Worm (Caenorhabditis elegans): ENCODE results near the gene gln-1.
A peak's percentile ranks its signal among the peaks of the same experiment; 100 is the strongest.

The gln-1 gene

DNA sequence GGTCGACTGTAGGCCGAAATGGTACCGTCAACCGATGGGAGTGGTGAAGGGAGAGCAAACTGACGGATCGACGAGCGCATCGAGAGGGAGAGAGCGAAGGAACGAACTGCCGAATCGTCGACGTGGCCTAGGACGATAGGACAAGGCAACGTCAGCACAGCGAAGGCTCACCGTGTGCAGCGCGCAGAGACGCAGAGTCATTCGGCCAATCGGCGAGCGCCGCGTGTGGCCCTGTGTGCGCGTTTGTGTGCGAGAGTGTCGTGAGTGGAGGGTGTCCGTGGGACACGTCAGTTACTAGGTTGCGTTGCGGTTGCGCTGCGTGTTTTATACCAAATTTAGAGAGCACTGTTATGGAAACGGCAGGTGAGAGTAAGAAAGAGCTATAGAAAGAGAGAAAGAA is 33.9 kb downstream of the gln-1 start, which contains the start of gene hsp-3:
Gene hsp-3, minus strand, starts transcription at position 158 of the 400 bp plus-strand sequence.
- TF ChIP-seq elt-1 (tag; optimal IDR thresholded peaks at IDR 0.05; ENCODE audit: borderline replicate concordance, insufficient read depth) (peak; percentile 9), cnd-1 (tag; optimal IDR thresholded peaks at IDR 0.05) (peak; percentile 79), mep-1 (tag; optimal IDR thresholded peaks at IDR 0.05) (peak; percentile 93), flh-1 (GFP tag; optimal IDR thresholded peaks at IDR 0.05) (no peak), mls-2 (tag; optimal IDR thresholded peaks at IDR 0.05) (peak; percentile 70), nhr-76 (tag; optimal IDR thresholded peaks at IDR 0.05) (no peak), ceh-39 (tag; optimal IDR thresholded peaks at IDR 0.05) (peak; percentile 92), snpc-4 (tag; optimal IDR thresholded peaks at IDR 0.05) (no peak), zip-8 (tag; optimal IDR thresholded peaks at IDR 0.05) (peak; percentile 41), bed-3 (GFP tag; optimal IDR thresholded peaks at IDR 0.05) (peak; percentile 21), M03D4.4 (tag; optimal IDR thresholded peaks at IDR 0.05) (peak; percentile 71), ceh-83 (GFP tag; optimal IDR thresholded peaks at IDR 0.05) (peak; percentile 57), sptf-1 (tag; optimal IDR thresholded peaks at IDR 0.05) (peak; percentile 89), ces-1 (GFP tag; optimal IDR thresholded peaks at IDR 0.05) (peak; percentile 60), unc-39 (tag; optimal IDR thresholded peaks at IDR 0.05) (peak; percentile 95), lin-32 (GFP tag; optimal IDR thresholded peaks at IDR 0.05) (no peak), ham-2 (GFP tag; optimal IDR thresholded peaks at IDR 0.05) (peak; percentile 78), ceh-43 (GFP tag; optimal IDR thresholded peaks at IDR 0.05) (no peak), unc-62 (GFP tag; optimal IDR thresholded peaks at IDR 0.05) (peak; percentile 88), lin-13 (tag; optimal IDR thresholded peaks at IDR 0.05) (peak; percentile 98), nhr-2 (tag; optimal IDR thresholded peaks at IDR 0.05) (peak; percentile 70), mab-5 (tag; optimal IDR thresholded peaks at IDR 0.05) (no peak), unc-120 (tag; optimal IDR thresholded peaks at IDR 0.05; ENCODE audit: poor library complexity, severe bottlenecking) (peak; percentile 77), elt-3 (tag; optimal IDR thresholded peaks at IDR 0.05) (no peak), drap-1 (GFP tag; optimal IDR thresholded peaks at IDR 0.05) (peak; percentile 85), tbx-8 (GFP tag; optimal IDR thresholded peaks at IDR 0.05) (peak; percentile 46), sem-2 (GFP tag; optimal IDR thresholded peaks at IDR 0.05) (no peak), nhr-28 (tag; optimal IDR thresholded peaks at IDR 0.05) (no peak), ztf-11 (tag; optimal IDR thresholded peaks at IDR 0.05) (peak; percentile 96), nhr-237 (tag; optimal IDR thresholded peaks at IDR 0.05) (peak; percentile 42), pha-4 (tag; optimal IDR thresholded peaks at IDR 0.05) (peak; percentile 99), blmp-1 (tag; optimal IDR thresholded peaks at IDR 0.05) (no peak), nhr-12 (tag; optimal IDR thresholded peaks at IDR 0.05) (peak; percentile 84), hlh-1 (tag; optimal IDR thresholded peaks at IDR 0.05) (peak; percentile 53), lsy-2 (tag; optimal IDR thresholded peaks at IDR 0.05) (peak; percentile 92)

DNA sequence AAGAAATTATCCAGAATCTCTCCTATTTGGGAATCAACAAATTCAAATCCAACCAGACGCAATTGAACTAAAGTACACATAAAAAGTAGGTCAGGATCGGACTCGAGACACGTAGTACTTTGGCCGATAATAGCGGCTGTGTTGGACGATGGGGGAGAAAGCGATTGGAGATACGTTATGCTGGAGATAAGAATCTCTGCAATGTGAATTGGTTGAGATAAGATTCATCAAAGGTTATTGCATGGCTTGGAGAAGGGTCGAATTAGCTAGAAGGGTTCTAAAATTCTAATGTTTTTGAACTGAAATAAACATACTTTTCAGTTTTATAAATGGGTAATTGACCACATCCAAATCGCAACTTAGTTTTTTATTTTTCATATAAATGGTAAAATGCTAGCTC is 34.5 kb downstream of the gln-1 start:
- TF ChIP-seq ham-2 (GFP tag; optimal IDR thresholded peaks at IDR 0.05), result peak; percentile 77
- TF ChIP-seq nhr-237 (tag; optimal IDR thresholded peaks at IDR 0.05), result no peak
- TF ChIP-seq elt-1 (tag; optimal IDR thresholded peaks at IDR 0.05; ENCODE audit: borderline replicate concordance, insufficient read depth), result peak; percentile 98
- peak; percentile 31 for TF ChIP-seq nhr-2 (tag; optimal IDR thresholded peaks at IDR 0.05)
- no peak for TF ChIP-seq flh-1 (GFP tag; optimal IDR thresholded peaks at IDR 0.05)

DNA sequence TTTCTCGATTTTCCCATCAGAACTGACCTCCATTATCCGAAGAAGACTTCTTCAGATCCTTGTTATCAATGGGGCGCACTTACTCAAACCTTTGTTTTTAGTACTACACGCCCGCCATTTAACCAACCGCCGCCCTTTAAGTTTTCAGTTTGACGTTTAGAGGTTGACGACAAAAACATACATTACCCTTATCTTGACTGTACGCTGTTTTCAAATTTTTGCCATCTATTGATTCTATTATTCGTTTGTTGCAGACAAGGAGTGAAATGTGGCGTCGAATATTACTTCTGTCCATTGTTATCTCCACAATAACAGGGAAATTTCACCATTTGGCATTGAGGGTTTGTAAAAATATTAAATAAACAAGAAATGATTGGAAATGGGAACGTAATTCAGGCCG is 35.0 kb downstream of the gln-1 start, which contains the start of gene C15H9.5:
Gene C15H9.5, plus strand, starts transcription at position 255 of the 400 bp plus-strand sequence.
- no peak for TF ChIP-seq nhr-237 (tag; optimal IDR thresholded peaks at IDR 0.05)
- TF ChIP-seq ztf-11 (tag; optimal IDR thresholded peaks at IDR 0.05), result no peak
- TF ChIP-seq snpc-4 (tag; optimal IDR thresholded peaks at IDR 0.05), result no peak
- TF ChIP-seq sptf-1 (tag; optimal IDR thresholded peaks at IDR 0.05), result no peak
- no peak for TF ChIP-seq ceh-39 (tag; optimal IDR thresholded peaks at IDR 0.05)
- no peak for TF ChIP-seq ham-2 (GFP tag; optimal IDR thresholded peaks at IDR 0.05)
- TF ChIP-seq mls-2 (tag; optimal IDR thresholded peaks at IDR 0.05), result no peak
- TF ChIP-seq nhr-28 (tag; optimal IDR thresholded peaks at IDR 0.05), result no peak
- TF ChIP-seq mep-1 (tag; optimal IDR thresholded peaks at IDR 0.05), result no peak
- TF ChIP-seq drap-1 (GFP tag; optimal IDR thresholded peaks at IDR 0.05), result no peak
- TF ChIP-seq blmp-1 (tag; optimal IDR thresholded peaks at IDR 0.05), result no peak
- TF ChIP-seq nhr-2 (tag; optimal IDR thresholded peaks at IDR 0.05), result no peak
- no peak for TF ChIP-seq unc-39 (tag; optimal IDR thresholded peaks at IDR 0.05)

DNA sequence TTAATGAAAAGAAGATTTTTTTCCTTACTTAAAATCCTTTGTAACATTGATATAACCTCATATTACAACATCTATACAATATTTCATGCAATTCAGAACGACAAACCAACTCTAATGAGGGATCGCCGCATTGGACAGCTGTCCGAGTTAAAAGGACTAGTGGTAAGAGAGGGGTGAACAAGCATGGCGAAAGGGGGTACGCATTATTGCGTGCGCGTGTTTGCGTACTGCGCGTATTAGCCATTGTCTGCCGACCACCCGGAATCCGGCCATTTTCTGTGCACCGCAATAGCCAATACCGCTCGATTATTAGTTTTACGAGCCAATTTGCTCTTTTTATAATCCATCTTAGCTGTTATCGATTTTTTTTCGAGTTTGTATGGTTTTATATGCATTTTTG is 39.5 kb downstream of the gln-1 start, which contains the start of gene C15H9.4:
Gene C15H9.4, plus strand, starts transcription at position 93 of the 400 bp plus-strand sequence.
- TF ChIP-seq nhr-2 (tag; optimal IDR thresholded peaks at IDR 0.05), result no peak
- TF ChIP-seq pha-4 (tag; optimal IDR thresholded peaks at IDR 0.05), result peak; percentile 62
- TF ChIP-seq drap-1 (GFP tag; optimal IDR thresholded peaks at IDR 0.05), result peak; percentile 45
- peak; percentile 26 for TF ChIP-seq sem-2 (GFP tag; optimal IDR thresholded peaks at IDR 0.05)
- TF ChIP-seq mab-5 (tag; optimal IDR thresholded peaks at IDR 0.05), result no peak
- TF ChIP-seq hlh-1 (tag; optimal IDR thresholded peaks at IDR 0.05), result peak; percentile 73
- no peak for TF ChIP-seq bed-3 (GFP tag; optimal IDR thresholded peaks at IDR 0.05)
- TF ChIP-seq mep-1 (tag; optimal IDR thresholded peaks at IDR 0.05), result peak; percentile 16
- TF ChIP-seq mls-2 (tag; optimal IDR thresholded peaks at IDR 0.05), result peak; percentile 70
- no peak for TF ChIP-seq nhr-76 (tag; optimal IDR thresholded peaks at IDR 0.05)
- peak; percentile 59 for TF ChIP-seq unc-120 (tag; optimal IDR thresholded peaks at IDR 0.05; ENCODE audit: poor library complexity, severe bottlenecking)
- TF ChIP-seq ztf-11 (tag; optimal IDR thresholded peaks at IDR 0.05), result no peak
- peak; percentile 49 for TF ChIP-seq ceh-43 (GFP tag; optimal IDR thresholded peaks at IDR 0.05)
- TF ChIP-seq unc-62 (GFP tag; optimal IDR thresholded peaks at IDR 0.05), result no peak
- TF ChIP-seq sptf-1 (tag; optimal IDR thresholded peaks at IDR 0.05), result peak; percentile 72
- no peak for TF ChIP-seq elt-3 (tag; optimal IDR thresholded peaks at IDR 0.05)
- TF ChIP-seq ceh-83 (GFP tag; optimal IDR thresholded peaks at IDR 0.05), result peak; percentile 36
- TF ChIP-seq lin-32 (GFP tag; optimal IDR thresholded peaks at IDR 0.05), result no peak
- no peak for TF ChIP-seq nhr-12 (tag; optimal IDR thresholded peaks at IDR 0.05)
- TF ChIP-seq tbx-8 (GFP tag; optimal IDR thresholded peaks at IDR 0.05), result no peak
- no peak for TF ChIP-seq unc-39 (tag; optimal IDR thresholded peaks at IDR 0.05)
- TF ChIP-seq M03D4.4 (tag; optimal IDR thresholded peaks at IDR 0.05), result peak; percentile 66
- peak; percentile 88 for TF ChIP-seq ham-2 (GFP tag; optimal IDR thresholded peaks at IDR 0.05)
- no peak for TF ChIP-seq flh-1 (GFP tag; optimal IDR thresholded peaks at IDR 0.05)
- TF ChIP-seq lin-13 (tag; optimal IDR thresholded peaks at IDR 0.05), result peak; percentile 57
- no peak for TF ChIP-seq zip-8 (tag; optimal IDR thresholded peaks at IDR 0.05)
- TF ChIP-seq nhr-237 (tag; optimal IDR thresholded peaks at IDR 0.05), result no peak
- TF ChIP-seq lsy-2 (tag; optimal IDR thresholded peaks at IDR 0.05), result peak; percentile 12
- TF ChIP-seq blmp-1 (tag; optimal IDR thresholded peaks at IDR 0.05), result no peak
- peak; percentile 2 for TF ChIP-seq ceh-39 (tag; optimal IDR thresholded peaks at IDR 0.05)
- TF ChIP-seq ces-1 (GFP tag; optimal IDR thresholded peaks at IDR 0.05), result peak; percentile 71
- no peak for TF ChIP-seq nhr-28 (tag; optimal IDR thresholded peaks at IDR 0.05)
- peak; percentile 84 for TF ChIP-seq cnd-1 (tag; optimal IDR thresholded peaks at IDR 0.05)
- no peak for TF ChIP-seq snpc-4 (tag; optimal IDR thresholded peaks at IDR 0.05)
- peak; percentile 3 for TF ChIP-seq elt-1 (tag; optimal IDR thresholded peaks at IDR 0.05; ENCODE audit: borderline replicate concordance, insufficient read depth)
